Fruit fly (Drosophila melanogaster) whole organism, wandering third instar larva: ENCODE results near the gene Clk.
A peak's percentile ranks its signal among the peaks of the same experiment; 100 is the strongest.

Source experiments
- CG32264 ChIP-seq: fragments of 200-800 bp; sonication (Bioruptor generic); optimal IDR thresholded peaks from 2 replicates; lab custom pipeline; 2016; ENCODE audit warnings: missing biosample characterization, missing genetic modification characterization
- CG9705 ChIP-seq: fragments of 200-800 bp; sonication (Bioruptor generic); optimal IDR thresholded peaks from 2 replicates; lab custom pipeline; 2018; ENCODE audit warnings: missing biosample characterization, mild to moderate bottlenecking, missing genetic modification characterization
- CrebA ChIP-seq: fragments of 200-800 bp; sonication (Bioruptor generic); optimal IDR thresholded peaks from 2 replicates; lab custom pipeline; 2016; ENCODE audit warnings: missing biosample characterization, mild to moderate bottlenecking, missing genetic modification characterization, borderline replicate concordance
- Dfd ChIP-seq: fragments of >200 bp; optimal IDR thresholded peaks from 2 replicates; lab custom pipeline; 2017; ENCODE audit warnings: missing biosample characterization, missing genetic modification characterization
- Dif ChIP-seq: fragments of 200-275, 200-300 bp; sonication (Bioruptor generic); optimal IDR thresholded peaks from 2 replicates; lab custom pipeline; 2018; ENCODE audit warnings: missing biosample characterization, missing genetic modification characterization; ENCODE audit not compliant: partially characterized antibody
- HLH106 ChIP-seq: fragments of 200-800 bp; optimal IDR thresholded peaks from 3 replicates; lab custom pipeline; 2019; ENCODE audit warnings: missing biosample characterization, mild to moderate bottlenecking, missing genetic modification characterization, moderate library complexity
- Hnf4 ChIP-seq: fragments of 200-800 bp; sonication (Bioruptor generic); optimal IDR thresholded peaks from 2 replicates; lab custom pipeline; 2016; ENCODE audit warnings: missing biosample characterization, mild to moderate bottlenecking, missing genetic modification characterization
- Hr78 ChIP-seq: fragments of >200 bp; optimal IDR thresholded peaks from 2 replicates; lab custom pipeline; 2017; ENCODE audit warnings: missing biosample characterization, missing genetic modification characterization
- Hr83 ChIP-seq: fragments of 200-300 bp; sonication (Bioruptor generic); optimal IDR thresholded peaks from 2 replicates; lab custom pipeline; 2016; ENCODE audit warnings: missing biosample characterization, mild to moderate bottlenecking, missing genetic modification characterization, moderate library complexity; ENCODE audit not compliant: poor library complexity, severe bottlenecking
- Jra ChIP-seq: sonication (Bioruptor generic); optimal IDR thresholded peaks from 2 replicates; lab custom pipeline; 2016; ENCODE audit warnings: missing biosample characterization, missing genetic modification characterization
- Mio ChIP-seq: sonication (Bioruptor generic); optimal IDR thresholded peaks from 2 replicates; lab custom pipeline; 2016; ENCODE audit warnings: missing biosample characterization, missing genetic modification characterization
- Myc ChIP-seq: fragments of >200 bp; optimal IDR thresholded peaks from 2 replicates; lab custom pipeline; 2017
- N ChIP-seq: fragments of >200 bp; optimal IDR thresholded peaks from 2 replicates; lab custom pipeline; 2018; ENCODE audit warnings: missing biosample characterization, missing external identifiers, missing genetic modification characterization
- OdsH ChIP-seq: fragments of 200-800 bp; sonication (Bioruptor generic); optimal IDR thresholded peaks from 2 replicates; lab custom pipeline; 2016; ENCODE audit warnings: missing biosample characterization, mild to moderate bottlenecking, missing genetic modification characterization
- Rel ChIP-seq, 2 experiments: fragments of 200-800 bp; sonication (Bioruptor generic) in 1 of 2; optimal IDR thresholded peaks; 2 replicates in 1 of 2; 3 replicates in 1 of 2; lab custom pipeline; 2016 to 2019; ENCODE audit warnings: mild to moderate bottlenecking in 2 of 2, missing biosample characterization in 2 of 2, missing genetic modification characterization in 2 of 2, moderate library complexity in 1 of 2
- Sp1 ChIP-seq: fragments of 200-800 bp; sonication (Bioruptor generic); optimal IDR thresholded peaks from 3 replicates; lab custom pipeline; 2019; ENCODE audit warnings: missing biosample characterization, mild to moderate bottlenecking, missing genetic modification characterization, moderate library complexity
- Vsx2 ChIP-seq: fragments of 200-300, 225-300 bp; sonication (Bioruptor generic); optimal IDR thresholded peaks from 2 replicates; lab custom pipeline; 2018; ENCODE audit warnings: missing biosample characterization, missing genetic modification characterization; ENCODE audit not compliant: partially characterized antibody
- br ChIP-seq: fragments of 200-800 bp; sonication (Bioruptor generic); optimal IDR thresholded peaks from 2 replicates; lab custom pipeline; 2016; ENCODE audit warnings: missing biosample characterization, missing genetic modification characterization
- brk ChIP-seq: fragments of 200-800 bp; sonication (Bioruptor generic); optimal IDR thresholded peaks from 2 replicates; lab custom pipeline; 2016; ENCODE audit warnings: missing biosample characterization, mild to moderate bottlenecking, missing genetic modification characterization
- dl ChIP-seq, 2 experiments: fragments of 175-275, 200-275 bp in 1 of 2; fragments of 200-275 bp in 1 of 2; sonication (Bioruptor generic); optimal IDR thresholded peaks; lab custom pipeline; 2018; ENCODE audit warnings: mild to moderate bottlenecking in 2 of 2, missing biosample characterization in 2 of 2, missing genetic modification characterization in 2 of 2, moderate library complexity in 2 of 2; ENCODE audit not compliant: partially characterized antibody in 2 of 2, insufficient read depth in 1 of 2
- dmrt93B ChIP-seq: fragments of 200-800 bp; sonication (Bioruptor generic); optimal IDR thresholded peaks from 2 replicates; lab custom pipeline; 2018; ENCODE audit warnings: missing biosample characterization, mild to moderate bottlenecking, missing genetic modification characterization
- dsf ChIP-seq: sonication (Bioruptor generic); optimal IDR thresholded peaks from 2 replicates; lab custom pipeline; 2016; ENCODE audit warnings: missing biosample characterization, missing genetic modification characterization, borderline replicate concordance
- ey ChIP-seq: fragments of 200-800 bp; sonication (Bioruptor generic); optimal IDR thresholded peaks from 2 replicates; lab custom pipeline; 2016; ENCODE audit warnings: missing biosample characterization, missing genetic modification characterization
- foxo ChIP-seq, 2 experiments: fragments of 200-800 bp; sonication (Bioruptor generic); optimal IDR thresholded peaks; 2 replicates in 1 of 2; 3 replicates in 1 of 2; lab custom pipeline; 2016 to 2017; ENCODE audit warnings: missing biosample characterization in 2 of 2, missing genetic modification characterization in 2 of 2
- fru ChIP-seq: fragments of 200-800 bp; sonication (Bioruptor generic); optimal IDR thresholded peaks from 3 replicates; lab custom pipeline; 2016; ENCODE audit warnings: missing biosample characterization, mild to moderate bottlenecking, missing genetic modification characterization
- h ChIP-seq: fragments of 200-800 bp; sonication (Bioruptor generic); optimal IDR thresholded peaks from 3 replicates; lab custom pipeline; 2016; ENCODE audit warnings: missing biosample characterization, mild to moderate bottlenecking, missing genetic modification characterization
- jim ChIP-seq: fragments of 175-275, 200-325 bp; sonication (Bioruptor generic); optimal IDR thresholded peaks from 2 replicates; lab custom pipeline; 2016; ENCODE audit warnings: missing biosample characterization, mild to moderate bottlenecking, missing genetic modification characterization
- lola ChIP-seq: fragments of >200 bp; optimal IDR thresholded peaks from 2 replicates; lab custom pipeline; 2017; ENCODE audit warnings: missing biosample characterization, missing genetic modification characterization
- pan ChIP-seq: fragments of >200 bp; optimal IDR thresholded peaks from 2 replicates; lab custom pipeline; 2017
- psq ChIP-seq: fragments of 200-800 bp; sonication (Bioruptor generic); optimal IDR thresholded peaks from 3 replicates; lab custom pipeline; 2017; ENCODE audit warnings: missing biosample characterization, mild to moderate bottlenecking, missing genetic modification characterization, moderate library complexity
- rgr ChIP-seq: fragments of 200-800 bp; sonication (Bioruptor generic); optimal IDR thresholded peaks from 3 replicates; lab custom pipeline; 2016; ENCODE audit warnings: missing biosample characterization, mild to moderate bottlenecking, missing genetic modification characterization
- sage ChIP-seq: fragments of 200-800 bp; sonication (Bioruptor generic); optimal IDR thresholded peaks from 2 replicates; lab custom pipeline; 2016; ENCODE audit warnings: missing biosample characterization, mild to moderate bottlenecking, missing genetic modification characterization
- sv ChIP-seq: fragments of 200-800 bp; sonication (Bioruptor generic); optimal IDR thresholded peaks from 3 replicates; lab custom pipeline; 2016; ENCODE audit warnings: missing biosample characterization, missing genetic modification characterization
- tai ChIP-seq: sonication (Bioruptor generic); optimal IDR thresholded peaks from 2 replicates; lab custom pipeline; 2016; ENCODE audit warnings: missing biosample characterization, missing genetic modification characterization
- usp ChIP-seq: fragments of >200 bp; optimal IDR thresholded peaks from 2 replicates; lab custom pipeline; 2017; ENCODE audit warnings: missing biosample characterization, missing genetic modification characterization
- woc ChIP-seq: sonication (Bioruptor generic); optimal IDR thresholded peaks from 2 replicates; lab custom pipeline; 2016; ENCODE audit warnings: missing biosample characterization, mild to moderate bottlenecking, missing genetic modification characterization

Clk gene

DNA sequence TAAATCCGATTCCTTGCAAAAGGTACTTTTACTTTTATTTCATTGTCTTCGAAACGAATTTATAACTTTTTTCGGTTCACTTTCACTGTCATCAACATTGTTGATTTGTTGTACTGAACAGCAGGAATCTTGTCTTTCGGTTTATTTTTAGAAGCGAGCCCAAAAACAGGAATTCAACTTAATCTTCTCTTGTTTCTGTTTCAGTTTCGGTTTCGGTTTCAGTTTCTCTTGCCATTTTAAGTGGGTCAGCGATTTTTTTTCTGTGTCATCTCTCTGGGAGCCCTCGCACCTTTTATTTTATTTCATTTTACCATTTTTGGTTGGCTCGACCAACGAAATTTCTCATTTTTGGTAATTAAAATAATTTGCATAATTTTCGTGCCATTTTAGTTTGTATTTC lies 44.8 kb upstream of the Clk start:
- no peak for TF ChIP-seq N (GFP tag; lab: Kevin White, UChicago)

- TF ChIP-seq woc (GFP tag; lab: Kevin White, UChicago) (no peak), pan (lab: Kevin White, UChicago) (no peak), Vsx2 (peak; percentile 16), HLH106 (tag; lab: Kevin White, UChicago) (no peak), dl (GFP tag; optimal IDR thresholded peaks at IDR 0.05; lab: Kevin White, UChicago; ENCODE audit: insufficient read depth in 1 of 2, partially characterized antibody in 2 of 2) (no peak), Dfd (GFP tag; lab: Kevin White, UChicago) (peak; percentile 31)
These were observed 43.1 kb upstream of the Clk start for dm6 chr3L:7818473-7818980.

dm6 chr3L:7817194-7817593 lies 41.8 kb upstream of the Clk start:
- TF ChIP-seq rgr (GFP tag; lab: Kevin White, UChicago) (no peak), Hnf4 (GFP tag; lab: Kevin White, UChicago) (no peak), dl (GFP tag; optimal IDR thresholded peaks at IDR 0.05; lab: Kevin White, UChicago; ENCODE audit: insufficient read depth in 1 of 2, partially characterized antibody in 2 of 2) (no peak), jim (GFP tag; lab: Kevin White, UChicago) (no peak), Sp1 (GFP tag; lab: Kevin White, UChicago) (no peak), usp (no peak), CrebA (GFP tag; lab: Kevin White, UChicago) (no peak), Hr83 (GFP tag; lab: Kevin White, UChicago) (no peak), brk (GFP tag; lab: Kevin White, UChicago) (no peak), CG32264 (no peak), sv (GFP tag; lab: Kevin White, UChicago) (no peak), dsf (GFP tag; lab: Kevin White, UChicago) (no peak), psq (GFP tag; lab: Kevin White, UChicago) (no peak), sage (GFP tag; lab: Kevin White, UChicago) (no peak), Mio (GFP tag; lab: Kevin White, UChicago) (no peak), HLH106 (tag; lab: Kevin White, UChicago) (no peak), CG9705 (GFP tag; lab: Kevin White, UChicago) (no peak), h (GFP tag; lab: Kevin White, UChicago) (no peak), tai (GFP tag; lab: Kevin White, UChicago) (no peak), Vsx2 (no peak)

- no peak for TF ChIP-seq br (GFP tag; lab: Kevin White, UChicago)
- TF ChIP-seq Mio (GFP tag; lab: Kevin White, UChicago), result no peak
- TF ChIP-seq rgr (GFP tag; lab: Kevin White, UChicago), result no peak
- TF ChIP-seq psq (GFP tag; lab: Kevin White, UChicago), result no peak
- no peak for TF ChIP-seq Vsx2
- no peak for TF ChIP-seq tai (GFP tag; lab: Kevin White, UChicago)
- TF ChIP-seq Hnf4 (GFP tag; lab: Kevin White, UChicago), result no peak
- no peak for TF ChIP-seq OdsH (GFP tag; lab: Kevin White, UChicago)
- TF ChIP-seq foxo (GFP tag; optimal IDR thresholded peaks at IDR 0.05; lab: Kevin White, UChicago), result no peak
- no peak for TF ChIP-seq Jra (GFP tag; lab: Kevin White, UChicago)
- TF ChIP-seq Dif (GFP tag; lab: Kevin White, UChicago), result no peak
- TF ChIP-seq lola (GFP tag; lab: Kevin White, UChicago), result no peak
- no peak for TF ChIP-seq pan (lab: Kevin White, UChicago)
- TF ChIP-seq Rel (GFP tag; optimal IDR thresholded peaks at IDR 0.05; lab: Kevin White, UChicago), result no peak
- TF ChIP-seq Rel (tag; optimal IDR thresholded peaks at IDR 0.05; lab: Kevin White, UChicago), result no peak
- TF ChIP-seq, all 38 proteins: peak for 0
These were observed 40.6 kb upstream of the Clk start for dm6 chr3L:7815956-7816355.

dm6 chr3L:7813422-7813821 lies 38.0 kb upstream of the Clk start:
- no peak for TF ChIP-seq ey
- peak; percentile 82 for TF ChIP-seq Dif (GFP tag; lab: Kevin White, UChicago)
- no peak for TF ChIP-seq dsf (GFP tag; lab: Kevin White, UChicago)
- no peak for TF ChIP-seq dmrt93B (GFP tag; lab: Kevin White, UChicago)
- no peak for TF ChIP-seq CG9705 (GFP tag; lab: Kevin White, UChicago)
- no peak for TF ChIP-seq foxo (GFP tag; optimal IDR thresholded peaks at IDR 0.05; lab: Kevin White, UChicago)
- TF ChIP-seq Hr78 (GFP tag; lab: Kevin White, UChicago), result peak; percentile 35
- TF ChIP-seq Sp1 (GFP tag; lab: Kevin White, UChicago), result no peak
- TF ChIP-seq Hr83 (GFP tag; lab: Kevin White, UChicago), result no peak
- peak; percentile 94 for TF ChIP-seq Myc
- no peak for TF ChIP-seq pan (lab: Kevin White, UChicago)
- TF ChIP-seq Rel (GFP tag; optimal IDR thresholded peaks at IDR 0.05; lab: Kevin White, UChicago), result no peak
- no peak for TF ChIP-seq Rel (tag; optimal IDR thresholded peaks at IDR 0.05; lab: Kevin White, UChicago)
- peak; percentile 94 for TF ChIP-seq Vsx2
- TF ChIP-seq tai (GFP tag; lab: Kevin White, UChicago), result no peak
- peak; percentile 11 to 20 for TF ChIP-seq dl (GFP tag; optimal IDR thresholded peaks at IDR 0.05; lab: Kevin White, UChicago; ENCODE audit: insufficient read depth in 1 of 2, partially characterized antibody in 2 of 2)
- no peak for TF ChIP-seq jim (GFP tag; lab: Kevin White, UChicago)
- peak; percentile 83 for TF ChIP-seq lola (GFP tag; lab: Kevin White, UChicago)
- no peak for TF ChIP-seq fru (GFP tag; lab: Kevin White, UChicago)
- TF ChIP-seq woc (GFP tag; lab: Kevin White, UChicago), result no peak
- TF ChIP-seq CrebA (GFP tag; lab: Kevin White, UChicago), result no peak
- peak; percentile 98 for TF ChIP-seq N (GFP tag; lab: Kevin White, UChicago)
- no peak for TF ChIP-seq Dfd (GFP tag; lab: Kevin White, UChicago)
- TF ChIP-seq rgr (GFP tag; lab: Kevin White, UChicago), result no peak
- no peak for TF ChIP-seq h (GFP tag; lab: Kevin White, UChicago)
